Fruit fly (Drosophila melanogaster) whole organism, embryonic: ENCODE data around the gene CG10226.
A peak's percentile ranks its signal among the peaks of the same experiment; 100 is the strongest.

Experiments
- Ada2b ChIP-seq: fragments of 200-800 bp; sonication (Bioruptor generic); IDR thresholded peaks from 2 replicates; pipeline ENCODE4 v1.3.6; 2022; ENCODE audit warnings: missing biosample characterization, missing genetic modification characterization
- Atf3 ChIP-seq: fragments of 200-800 bp; sonication (Bioruptor generic); optimal IDR thresholded peaks from 3 replicates; lab custom pipeline; 2016; ENCODE audit warnings: missing biosample characterization, missing genetic modification characterization
- CG10565 ChIP-seq: fragments of 200-800 bp; sonication (Bioruptor generic); optimal IDR thresholded peaks from 3 replicates; lab custom pipeline; 2016; ENCODE audit warnings: missing biosample characterization, mild to moderate bottlenecking, missing genetic modification characterization
- CG12071 ChIP-seq: fragments of 200-800 bp; sonication (Bioruptor generic); optimal IDR thresholded peaks from 3 replicates; lab custom pipeline; 2018; ENCODE audit warnings: missing biosample characterization, mild to moderate bottlenecking, missing genetic modification characterization
- CG12236 ChIP-seq: fragments of 200-800 bp; sonication (Bioruptor generic); optimal IDR thresholded peaks from 2 replicates; lab custom pipeline; 2016; ENCODE audit warnings: missing biosample characterization, missing genetic modification characterization
- CG12391 ChIP-seq: fragments of 200-800 bp; sonication (Bioruptor generic); optimal IDR thresholded peaks from 3 replicates; lab custom pipeline; 2018; ENCODE audit warnings: missing biosample characterization, mild to moderate bottlenecking, missing genetic modification characterization, moderate library complexity
- CG15073 ChIP-seq: fragments of 200-800 bp; sonication (Bioruptor generic); optimal IDR thresholded peaks from 2 replicates; lab custom pipeline; 2016; ENCODE audit warnings: missing biosample characterization, missing genetic modification characterization
- CG15269 ChIP-seq: fragments of 200-800 bp; sonication (Bioruptor generic); optimal IDR thresholded peaks from 2 replicates; lab custom pipeline; 2018; ENCODE audit warnings: missing biosample characterization, mild to moderate bottlenecking, missing genetic modification characterization, moderate library complexity
- CG1603 ChIP-seq: fragments of 200-800 bp; sonication (Bioruptor generic); optimal IDR thresholded peaks from 2 replicates; lab custom pipeline; 2019; ENCODE audit warnings: missing biosample characterization, mild to moderate bottlenecking, missing genetic modification characterization, moderate library complexity
- CG17359 ChIP-seq: fragments of 200-800 bp; sonication (Bioruptor generic); optimal IDR thresholded peaks from 3 replicates; lab custom pipeline; 2018; ENCODE audit warnings: missing biosample characterization, mild to moderate bottlenecking, missing genetic modification characterization, moderate library complexity
- CG2116 ChIP-seq: fragments of 200-800 bp; sonication (Bioruptor generic); optimal IDR thresholded peaks from 3 replicates; lab custom pipeline; 2018; ENCODE audit warnings: missing biosample characterization, mild to moderate bottlenecking, missing genetic modification characterization
- CG3065 ChIP-seq: fragments of 200-800 bp; sonication (Bioruptor generic); optimal IDR thresholded peaks from 2 replicates; lab custom pipeline; 2016; ENCODE audit warnings: missing biosample characterization, missing genetic modification characterization
- CG31388 ChIP-seq: fragments of 200-800 bp; sonication (Bioruptor generic); optimal IDR thresholded peaks from 2 replicates; lab custom pipeline; 2016; ENCODE audit warnings: missing biosample characterization, missing genetic modification characterization
- CG3995 ChIP-seq: fragments of 200-800 bp; sonication (Bioruptor generic); optimal IDR thresholded peaks from 3 replicates; lab custom pipeline; 2016; ENCODE audit warnings: missing biosample characterization, missing genetic modification characterization
- CG6683 ChIP-seq: fragments of 200-800 bp; sonication (Bioruptor generic); optimal IDR thresholded peaks from 2 replicates; lab custom pipeline; 2017; ENCODE audit warnings: missing biosample characterization, mild to moderate bottlenecking, missing genetic modification characterization, missing genetic modification reagents
- CG6813 ChIP-seq: fragments of 200-800 bp; sonication (Bioruptor generic); optimal IDR thresholded peaks from 2 replicates; lab custom pipeline; 2017; ENCODE audit warnings: missing biosample characterization, missing genetic modification characterization, mild to moderate bottlenecking, moderate library complexity, missing genetic modification reagents
- CG7372 ChIP-seq: fragments of 200-800 bp; sonication (Bioruptor generic); IDR thresholded peaks from 2 replicates; pipeline ENCODE4 v1.3.6; 2022; ENCODE audit warnings: missing biosample characterization, missing genetic modification characterization
- CG9215 ChIP-seq: fragments of 200-800 bp; sonication (Bioruptor generic); IDR thresholded peaks from 2 replicates; pipeline ENCODE4 v1.3.6; 2022; ENCODE audit warnings: missing biosample characterization, missing genetic modification characterization
- Deaf1 ChIP-seq: fragments of 200-800 bp; optimal IDR thresholded peaks from 3 replicates; lab custom pipeline; 2019; ENCODE audit warnings: missing biosample characterization, mild to moderate bottlenecking, missing genetic modification characterization, moderate library complexity
- Dfd ChIP-seq, 2 experiments: fragments of >200 bp; optimal IDR thresholded peaks; 2 replicates each; lab custom pipeline; 2017; ENCODE audit warnings: missing biosample characterization in 2 of 2, missing genetic modification characterization in 2 of 2
- Fer2 ChIP-seq: fragments of 200-800 bp; sonication (Bioruptor generic); optimal IDR thresholded peaks from 2 replicates; lab custom pipeline; 2018; ENCODE audit warnings: missing biosample characterization, mild to moderate bottlenecking, missing genetic modification characterization, moderate library complexity
- HmgZ ChIP-seq: fragments of 200-800 bp; sonication (Bioruptor generic); optimal IDR thresholded peaks from 2 replicates; lab custom pipeline; 2018; ENCODE audit warnings: missing biosample characterization, mild to moderate bottlenecking, missing genetic modification characterization
- Hmx ChIP-seq: fragments of 200-800 bp; sonication (Bioruptor generic); optimal IDR thresholded peaks from 2 replicates; lab custom pipeline; 2016; ENCODE audit warnings: missing biosample characterization, missing genetic modification characterization
- Hr51 ChIP-seq, 2 experiments: fragments of 200-800 bp; sonication (Bioruptor generic); optimal IDR thresholded peaks; 2 replicates in 1 of 2; 3 replicates in 1 of 2; lab custom pipeline; 2016 to 2018; ENCODE audit warnings: missing biosample characterization in 2 of 2, missing genetic modification characterization in 2 of 2, mild to moderate bottlenecking in 1 of 2, moderate library complexity in 1 of 2
- MBD-R2 ChIP-seq: fragments of 200-800 bp; sonication (Bioruptor generic); IDR thresholded peaks from 2 replicates; pipeline ENCODE4 v1.3.6; 2022; ENCODE audit warnings: missing biosample characterization, missing genetic modification characterization
- Max ChIP-seq: fragments of 200-800 bp; sonication (Bioruptor generic); optimal IDR thresholded peaks from 2 replicates; lab custom pipeline; 2016; ENCODE audit warnings: missing biosample characterization, mild to moderate bottlenecking, missing genetic modification characterization
- Med ChIP-seq: fragments of 200-800 bp; sonication (Bioruptor generic); peaks from one replicate; lab custom pipeline; 2016; ENCODE audit warnings: missing biosample characterization, missing genetic modification characterization, mild to moderate bottlenecking, inconsistent platforms, moderate library complexity
- NC2β ChIP-seq: fragments of 200-800 bp; sonication (Bioruptor generic); optimal IDR thresholded peaks from 2 replicates; lab custom pipeline; 2016; ENCODE audit warnings: missing biosample characterization, missing genetic modification characterization
- Nf-YA ChIP-seq: fragments of 200-800 bp; sonication (Bioruptor generic); IDR thresholded peaks from 2 replicates; pipeline ENCODE4 v1.3.6; 2022; ENCODE audit warnings: missing biosample characterization, missing genetic modification characterization
- Sry-δ ChIP-seq: fragments of 200-800 bp; sonication (Bioruptor generic); optimal IDR thresholded peaks from 2 replicates; lab custom pipeline; 2016; ENCODE audit warnings: missing biosample characterization, missing genetic modification characterization
- Ssrp ChIP-seq: fragments of 200-800 bp; sonication (Bioruptor generic); optimal IDR thresholded peaks from 2 replicates; lab custom pipeline; 2018; ENCODE audit warnings: missing biosample characterization, mild to moderate bottlenecking, missing genetic modification characterization, moderate library complexity
- ap ChIP-seq: fragments of 200-800 bp; sonication (Bioruptor generic); IDR thresholded peaks from 2 replicates; pipeline ENCODE4 v1.3.6; 2022; ENCODE audit warnings: missing biosample characterization, missing genetic modification characterization
- ase ChIP-seq: fragments of 200-800 bp; sonication (Bioruptor generic); IDR thresholded peaks from 3 replicates; pipeline ENCODE4 v1.3.6; 2022; ENCODE audit warnings: missing biosample characterization, missing genetic modification characterization
- cwo ChIP-seq: fragments of 200-800 bp; sonication (Bioruptor generic); optimal IDR thresholded peaks from 3 replicates; lab custom pipeline; 2017; ENCODE audit warnings: missing biosample characterization, missing genetic modification characterization, mild to moderate bottlenecking, moderate library complexity, missing genetic modification reagents
- danr ChIP-seq: fragments of 200-800 bp; sonication (Bioruptor generic); IDR thresholded peaks from 2 replicates; pipeline ENCODE4 v1.3.6; 2022; ENCODE audit warnings: missing biosample characterization, missing genetic modification characterization
- dysf ChIP-seq: fragments of 200-800 bp; sonication (Bioruptor generic); IDR thresholded peaks from 3 replicates; pipeline ENCODE4 v1.3.6; 2022; ENCODE audit warnings: missing biosample characterization, missing genetic modification characterization
- eyg ChIP-seq: fragments of 200-800 bp; sonication (Bioruptor generic); optimal IDR thresholded peaks from 3 replicates; lab custom pipeline; 2016; ENCODE audit warnings: missing biosample characterization, missing genetic modification characterization
- fd3F ChIP-seq: fragments of 200-800 bp; sonication (Bioruptor generic); optimal IDR thresholded peaks from 2 replicates; lab custom pipeline; 2018; ENCODE audit warnings: missing biosample characterization, mild to moderate bottlenecking, missing genetic modification characterization, moderate library complexity
- gem ChIP-seq: fragments of 200-800 bp; sonication (Bioruptor generic); optimal IDR thresholded peaks from 2 replicates; lab custom pipeline; 2019; ENCODE audit warnings: missing biosample characterization, mild to moderate bottlenecking, missing genetic modification characterization, moderate library complexity
- ham ChIP-seq: fragments of 200-800 bp; sonication (Bioruptor generic); IDR thresholded peaks from 2 replicates; pipeline ENCODE4 v1.3.6; 2022; ENCODE audit warnings: missing biosample characterization, missing genetic modification characterization
- inv ChIP-seq: fragments of 200-800 bp; sonication (Bioruptor generic); IDR thresholded peaks from 2 replicates; pipeline ENCODE4 v1.3.6; 2022; ENCODE audit warnings: missing biosample characterization, missing genetic modification characterization; ENCODE audit not compliant: partially characterized antibody
- mld ChIP-seq: fragments of 200-800 bp; sonication (Bioruptor generic); IDR thresholded peaks from 3 replicates; pipeline ENCODE4 v1.3.6; 2022; ENCODE audit warnings: missing biosample characterization, missing genetic modification characterization; ENCODE audit not compliant: partially characterized antibody
- nerfin-1 ChIP-seq: fragments of 200-800 bp; sonication (Bioruptor generic); optimal IDR thresholded peaks from 3 replicates; lab custom pipeline; 2019; ENCODE audit warnings: missing biosample characterization, mild to moderate bottlenecking, missing genetic modification characterization, moderate library complexity
- oc ChIP-seq: fragments of 200-800 bp; sonication (Bioruptor generic); optimal IDR thresholded peaks from 2 replicates; lab custom pipeline; 2018; ENCODE audit warnings: missing biosample characterization, mild to moderate bottlenecking, missing genetic modification characterization, moderate library complexity
- onecut ChIP-seq: fragments of 200-800 bp; sonication (Bioruptor generic); IDR thresholded peaks from 2 replicates; pipeline ENCODE4 v1.3.6; 2022; ENCODE audit warnings: missing biosample characterization, missing genetic modification characterization
- pita ChIP-seq: fragments of 200-800 bp; sonication (Bioruptor generic); optimal IDR thresholded peaks from 2 replicates; lab custom pipeline; 2017; ENCODE audit warnings: missing biosample characterization, mild to moderate bottlenecking, missing genetic modification characterization
- row ChIP-seq: fragments of 200-800 bp; sonication (Bioruptor generic); IDR thresholded peaks from 3 replicates; pipeline ENCODE4 v1.3.6; 2022; ENCODE audit warnings: missing biosample characterization, missing genetic modification characterization
- sisA ChIP-seq: fragments of 200-800 bp; sonication (Bioruptor generic); IDR thresholded peaks from 2 replicates; pipeline ENCODE4 v1.3.6; 2022; ENCODE audit warnings: missing biosample characterization, missing genetic modification characterization
- stc ChIP-seq: fragments of 200-800 bp; sonication (Bioruptor generic); IDR thresholded peaks from 2 replicates; pipeline ENCODE4 v1.3.6; 2022; ENCODE audit warnings: missing biosample characterization, missing genetic modification characterization
- sug ChIP-seq: fragments of 200-800 bp; optimal IDR thresholded peaks from 2 replicates; lab custom pipeline; 2019; ENCODE audit warnings: missing biosample characterization, mild to moderate bottlenecking, missing genetic modification characterization, moderate library complexity
- vnd ChIP-seq: fragments of 200-800 bp; sonication (Bioruptor generic); IDR thresholded peaks from 3 replicates; pipeline ENCODE4 v1.3.6; 2022; ENCODE audit warnings: missing biosample characterization, missing genetic modification characterization; ENCODE audit not compliant: partially characterized antibody
- wor ChIP-seq: fragments of 200-800 bp; sonication (Bioruptor generic); IDR thresholded peaks from 2 replicates; pipeline ENCODE4 v1.3.6; 2022; ENCODE audit warnings: missing biosample characterization, missing genetic modification characterization

The CG10226 gene

dm6 chr3L:6270283-6270682, 30.4 kb upstream of the CG10226 start (continued):
- TF ChIP-seq Ssrp (tag; lab: Kevin White, UChicago) = no peak
- TF ChIP-seq CG15269 (tag; lab: Kevin White, UChicago) = peak; percentile 7
- no peak for TF ChIP-seq sug (tag; lab: Kevin White, UChicago)
- no peak for TF ChIP-seq dysf (GFP tag; lab: Robert Waterston, UW)
- TF ChIP-seq ap (GFP tag; lab: Robert Waterston, UW) = no peak
- no peak for TF ChIP-seq Max (GFP tag; lab: Kevin White, UChicago)
- TF ChIP-seq stc (GFP tag; lab: Robert Waterston, UW) = no peak
- no peak for TF ChIP-seq cwo (GFP tag; lab: Kevin White, UChicago)
- TF ChIP-seq Dfd (GFP tag; optimal IDR thresholded peaks at IDR 0.05; lab: Kevin White, UChicago) = no peak
- TF ChIP-seq ham (GFP tag; lab: Robert Waterston, UW) = no peak
- TF ChIP-seq CG17359 (tag; lab: Kevin White, UChicago) = peak; percentile 13
- no peak for TF ChIP-seq Fer2
- peak; percentile 26 for TF ChIP-seq gem (tag; lab: Kevin White, UChicago)
- TF ChIP-seq CG1603 (tag; lab: Kevin White, UChicago) = no peak
- TF ChIP-seq CG15073 = no peak
- no peak for TF ChIP-seq Ada2b (GFP tag; lab: Robert Waterston, UW)
- no peak for TF ChIP-seq Med
- no peak for TF ChIP-seq ase (GFP tag; lab: Robert Waterston, UW)
- no peak for TF ChIP-seq CG6683 (GFP tag; lab: Kevin White, UChicago)
- no peak for TF ChIP-seq HmgZ (tag; lab: Kevin White, UChicago)
- TF ChIP-seq row (GFP tag; lab: Robert Waterston, UW) = 0 out of 3 replicates have a peak, but pooled peaks have one; percentile 10
- no peak for TF ChIP-seq Sry-δ (GFP tag; lab: Kevin White, UChicago)
- no peak for TF ChIP-seq CG6813
- no peak for TF ChIP-seq CG31388 (GFP tag; lab: Kevin White, UChicago)
- no peak for TF ChIP-seq Deaf1
- no peak for TF ChIP-seq eyg (GFP tag; lab: Kevin White, UChicago)
- TF ChIP-seq CG3995 (GFP tag; lab: Kevin White, UChicago) = no peak
- TF ChIP-seq CG10565 (GFP tag; lab: Kevin White, UChicago) = no peak
- TF ChIP-seq NC2β (GFP tag; lab: Kevin White, UChicago) = no peak
- TF ChIP-seq CG12236 (GFP tag; lab: Kevin White, UChicago) = no peak
- TF ChIP-seq vnd = no peak
- no peak for TF ChIP-seq Nf-YA (GFP tag; lab: Robert Waterston, UW)
- TF ChIP-seq fd3F (GFP tag; lab: Kevin White, UChicago) = no peak
- no peak for TF ChIP-seq Atf3 (GFP tag; lab: Kevin White, UChicago)
- no peak for TF ChIP-seq sisA (GFP tag; lab: Robert Waterston, UW)
- no peak for TF ChIP-seq MBD-R2 (GFP tag; lab: Robert Waterston, UW)
- no peak for TF ChIP-seq mld (GFP tag; lab: Robert Waterston, UW)
- no peak for TF ChIP-seq Hmx
- no peak for TF ChIP-seq CG2116 (GFP tag; lab: Kevin White, UChicago)
- TF ChIP-seq nerfin-1 = no peak
- TF ChIP-seq CG9215 (GFP tag; lab: Robert Waterston, UW) = no peak
- TF ChIP-seq CG12071 (GFP tag; lab: Kevin White, UChicago) = no peak
- TF ChIP-seq Hr51 (GFP tag; optimal IDR thresholded peaks at IDR 0.05; lab: Kevin White, UChicago) = peak in 1 of 2 experiments; percentile 16
- TF ChIP-seq CG12391 (tag; lab: Kevin White, UChicago) = no peak
- TF ChIP-seq pita (GFP tag; lab: Kevin White, UChicago) = no peak
- TF ChIP-seq CG3065 = no peak
- no peak for TF ChIP-seq CG7372 (GFP tag; lab: Robert Waterston, UW)
- no peak for TF ChIP-seq danr (GFP tag; lab: Robert Waterston, UW)
- TF ChIP-seq wor (GFP tag; lab: Robert Waterston, UW) = no peak
- no peak for TF ChIP-seq inv (GFP tag; lab: Robert Waterston, UW)
- TF ChIP-seq onecut (GFP tag; lab: Robert Waterston, UW) = no peak
- TF ChIP-seq oc (tag; lab: Kevin White, UChicago) = no peak
